Worm (Caenorhabditis elegans) whole organism, mixed stage, embryonic: ENCODE data around the gene clc-19.

Source experiments
- blmp-1 ChIP-seq: fragments of 150-350 bp; optimal IDR thresholded peaks from 2 replicates; lab custom pipeline; 2014; ENCODE audit warnings: missing biosample characterization, missing genetic modification characterization
- elt-1 ChIP-seq: sonication (generic microtip); optimal IDR thresholded peaks from 2 replicates; lab custom pipeline; 2017; ENCODE audit warnings: missing genetic modification characterization, mild to moderate bottlenecking, missing compliant biosample characterization, antibody characterized with exemption, moderate library complexity, borderline replicate concordance; ENCODE audit not compliant: insufficient read depth
- mab-5 ChIP-seq: fragments of 150-350 bp; optimal IDR thresholded peaks from 2 replicates; lab custom pipeline; 2014; ENCODE audit warnings: missing biosample characterization, missing genetic modification characterization
- nhr-12 ChIP-seq: fragments of 150-350 bp; optimal IDR thresholded peaks from 2 replicates; lab custom pipeline; 2014; ENCODE audit warnings: missing biosample characterization, missing genetic modification characterization
- nhr-76 ChIP-seq: sonication (generic microtip); optimal IDR thresholded peaks from 2 replicates; lab custom pipeline; 2017; ENCODE audit warnings: missing biosample characterization, missing genetic modification characterization
- snpc-4 ChIP-seq: fragments of 150-350 bp; optimal IDR thresholded peaks from 2 replicates; lab custom pipeline; 2014; ENCODE audit warnings: missing biosample characterization, missing genetic modification characterization
- unc-39 ChIP-seq: fragments of 150-350 bp; optimal IDR thresholded peaks from 2 replicates; lab custom pipeline; 2014; ENCODE audit warnings: missing biosample characterization, missing genetic modification characterization

- TF ChIP-seq nhr-76 (no peak), snpc-4 (tag; lab: Kevin White, UChicago) (no peak), unc-39 (tag; lab: Kevin White, UChicago) (no peak), nhr-12 (no peak), blmp-1 (no peak), mab-5 (tag; lab: Kevin White, UChicago) (no peak), elt-1 (no peak)
Observed at ce11 chrIII:900134-900533, 26.8 kb upstream of the clc-19 start.
